Worm (Caenorhabditis elegans) whole organism, young adult: ENCODE measurements around the gene hum-2.
A peak's percentile ranks its signal among the peaks of the same experiment; 100 is the strongest.

Source experiments
- B0019.2 ChIP-seq: fragments of 200-800 bp; sonication (Bioruptor generic); conservative IDR thresholded peaks from 2 replicates; pipeline ENCODE4 v1.3.6; 2022; ENCODE audit warnings: missing genetic modification reagents, missing genetic modification characterization, missing compliant biosample characterization
- B0261.1 ChIP-seq: sonication (generic microtip); optimal IDR thresholded peaks from 2 replicates; lab custom pipeline; 2016; ENCODE audit warnings: mild to moderate bottlenecking, missing genetic modification characterization, moderate library complexity, missing compliant biosample characterization
- F22D6.2 ChIP-seq: sonication (generic microtip); optimal IDR thresholded peaks from 2 replicates; lab custom pipeline; 2016; ENCODE audit warnings: mild to moderate bottlenecking, missing genetic modification characterization, missing compliant biosample characterization
- F37B4.10 ChIP-seq: fragments of 200-800 bp; sonication (Bioruptor generic); IDR thresholded peaks from 2 replicates; pipeline ENCODE4 v1.3.6; 2022; ENCODE audit warnings: missing genetic modification characterization, missing compliant biosample characterization
- T07F8.4 ChIP-seq: sonication (generic microtip); optimal IDR thresholded peaks from 2 replicates; lab custom pipeline; 2016; ENCODE audit warnings: mild to moderate bottlenecking, missing genetic modification characterization, moderate library complexity, missing compliant biosample characterization
- Y56A3A.18 ChIP-seq: fragments of 200-800 bp; sonication (Bioruptor generic); IDR thresholded peaks from 2 replicates; pipeline ENCODE4 v1.3.6; 2022; ENCODE audit warnings: missing genetic modification reagents, missing genetic modification characterization, missing compliant biosample characterization
- Y67H2A.10 ChIP-seq: fragments of 200-800 bp; sonication (Bioruptor generic); conservative IDR thresholded peaks from 2 replicates; pipeline ENCODE4 v1.3.6; 2022; ENCODE audit warnings: missing genetic modification reagents, missing genetic modification characterization, missing compliant biosample characterization
- ZK185.1 ChIP-seq: sonication (generic microtip); optimal IDR thresholded peaks from 2 replicates; lab custom pipeline; 2016; ENCODE audit warnings: mild to moderate bottlenecking, missing genetic modification characterization, missing compliant biosample characterization; ENCODE audit not compliant: poor library complexity, severe bottlenecking
- akir-1 ChIP-seq: fragments of 200-800 bp; sonication (Bioruptor generic); optimal IDR thresholded peaks from 2 replicates; lab custom pipeline; 2018; ENCODE audit warnings: mild to moderate bottlenecking, missing genetic modification characterization, moderate library complexity, missing compliant biosample characterization
- aptf-2 ChIP-seq: fragments of 200-800 bp; sonication (Bioruptor generic); conservative IDR thresholded peaks from 2 replicates; pipeline ENCODE4 v1.3.6; 2022; ENCODE audit warnings: missing genetic modification reagents, missing genetic modification characterization, missing compliant biosample characterization
- attf-3 ChIP-seq: fragments of 200-800 bp; sonication (Bioruptor generic); conservative IDR thresholded peaks from 2 replicates; pipeline ENCODE4 v1.3.6; 2022; ENCODE audit warnings: missing genetic modification reagents, missing genetic modification characterization, missing compliant biosample characterization
- attf-5 ChIP-seq: fragments of 200-800 bp; sonication (Bioruptor generic); optimal IDR thresholded peaks from 2 replicates; lab custom pipeline; 2018; ENCODE audit warnings: mild to moderate bottlenecking, missing genetic modification characterization, missing compliant biosample characterization
- attf-6 ChIP-seq: fragments of 200-800 bp; sonication (Bioruptor generic); IDR thresholded peaks from 2 replicates; pipeline ENCODE4 v1.3.6; 2022; ENCODE audit warnings: missing genetic modification reagents, missing genetic modification characterization, missing compliant biosample characterization
- bed-2 ChIP-seq: fragments of 200-800 bp; sonication (Bioruptor generic); IDR thresholded peaks from 2 replicates; pipeline ENCODE4 v1.3.6; 2022; ENCODE audit warnings: missing genetic modification reagents, missing genetic modification characterization, missing compliant biosample characterization
- ccch-3 ChIP-seq: fragments of 200-800 bp; sonication (Bioruptor generic); optimal IDR thresholded peaks from 2 replicates; lab custom pipeline; 2018; ENCODE audit warnings: mild to moderate bottlenecking, missing genetic modification characterization, missing compliant biosample characterization
- cebp-1 ChIP-seq, 2 experiments: fragments of 200-800 bp in 1 of 2; sonication (Bioruptor generic) in 1 of 2; sonication (generic microtip) in 1 of 2; IDR thresholded peaks in 1 of 2; optimal IDR thresholded peaks in 1 of 2; 2 replicates each; pipeline versions ENCODE4 v1.3.6 to Lab custom; 2017 to 2022; ENCODE audit warnings: missing compliant biosample characterization in 2 of 2, missing genetic modification characterization in 2 of 2, mild to moderate bottlenecking in 1 of 2, missing genetic modification reagents in 1 of 2, moderate library complexity in 1 of 2
- cebp-2 ChIP-seq: fragments of 200-800 bp; sonication (Bioruptor generic); IDR thresholded peaks from 2 replicates; pipeline ENCODE4 v1.3.6; 2022; ENCODE audit warnings: missing genetic modification characterization, missing compliant biosample characterization
- ceh-100 ChIP-seq: fragments of 200-800 bp; sonication (Bioruptor generic); IDR thresholded peaks from 2 replicates; pipeline ENCODE4 v1.3.6; 2022; ENCODE audit warnings: missing genetic modification reagents, missing genetic modification characterization, missing compliant biosample characterization
- ceh-27 ChIP-seq: fragments of 200-800 bp; sonication (Bioruptor generic); optimal IDR thresholded peaks from 2 replicates; lab custom pipeline; 2018; ENCODE audit warnings: mild to moderate bottlenecking, missing genetic modification characterization, moderate library complexity, missing compliant biosample characterization
- chd-7 ChIP-seq: sonication (generic microtip); optimal IDR thresholded peaks from 2 replicates; lab custom pipeline; 2016; ENCODE audit warnings: mild to moderate bottlenecking, missing genetic modification characterization, moderate library complexity, missing compliant biosample characterization
- dox-1 ChIP-seq: fragments of 200-800 bp; sonication (Bioruptor generic); IDR thresholded peaks from 2 replicates; pipeline ENCODE4 v1.3.6; 2022; ENCODE audit warnings: missing genetic modification reagents, missing genetic modification characterization, missing compliant biosample characterization
- dpff-1 ChIP-seq: sonication (generic microtip); optimal IDR thresholded peaks from 2 replicates; lab custom pipeline; 2017; ENCODE audit warnings: mild to moderate bottlenecking, missing genetic modification characterization, missing compliant biosample characterization
- ekl-4 ChIP-seq: fragments of 200-800 bp; sonication (Bioruptor generic); IDR thresholded peaks from 2 replicates; pipeline ENCODE4 v1.3.6; 2022; ENCODE audit warnings: missing genetic modification reagents, missing genetic modification characterization, missing compliant biosample characterization
- lag-1 ChIP-seq: fragments of 200-800 bp; sonication (Bioruptor generic); IDR thresholded peaks from 2 replicates; pipeline ENCODE4 v1.3.6; 2022; ENCODE audit warnings: missing genetic modification reagents, missing genetic modification characterization, missing compliant biosample characterization
- let-607 ChIP-seq, 2 experiments: fragments of 200-800 bp in 1 of 2; sonication (Bioruptor generic) in 1 of 2; sonication (generic microtip) in 1 of 2; optimal IDR thresholded peaks; 2 replicates each; lab custom pipeline; 2016 to 2018; ENCODE audit warnings: mild to moderate bottlenecking in 2 of 2, missing compliant biosample characterization in 2 of 2, missing genetic modification characterization in 2 of 2, moderate library complexity in 2 of 2, missing genotype in 1 of 2
- lin-35 ChIP-seq, 3 experiments: fragments of 150-350 bp in 2 of 3; sonication (generic microtip) in 1 of 3; optimal IDR thresholded peaks; 2 replicates each; lab custom pipeline; 2014 to 2018; ENCODE audit warnings: missing biosample characterization in 3 of 3, missing genetic modification characterization in 3 of 3, missing genetic modification reagents in 3 of 3
- lin-54 ChIP-seq: fragments of 200-800 bp; sonication (Bioruptor generic); optimal IDR thresholded peaks from 2 replicates; lab custom pipeline; 2018; ENCODE audit warnings: mild to moderate bottlenecking, missing genetic modification characterization, missing compliant biosample characterization
- lsl-1 ChIP-seq: fragments of 200-800 bp; sonication (Bioruptor generic); optimal IDR thresholded peaks from 2 replicates; lab custom pipeline; 2018; ENCODE audit warnings: mild to moderate bottlenecking, missing genetic modification characterization, moderate library complexity, missing compliant biosample characterization
- madf-10 ChIP-seq: sonication (generic microtip); optimal IDR thresholded peaks from 2 replicates; lab custom pipeline; 2016; ENCODE audit warnings: mild to moderate bottlenecking, missing genetic modification characterization, missing compliant biosample characterization
- mes-4 ChIP-seq: sonication (generic microtip); optimal IDR thresholded peaks from 2 replicates; lab custom pipeline; 2016; ENCODE audit warnings: missing genotype, missing genetic modification characterization, missing compliant biosample characterization
- nfyb-1 ChIP-seq: fragments of 200-800 bp; sonication (Bioruptor generic); IDR thresholded peaks from 2 replicates; pipeline ENCODE4 v1.3.6; 2022; ENCODE audit warnings: missing genetic modification reagents, missing genetic modification characterization, missing compliant biosample characterization
- pbrm-1 ChIP-seq: fragments of 200-800 bp; sonication (Bioruptor generic); IDR thresholded peaks from 2 replicates; pipeline ENCODE4 v1.3.6; 2022; ENCODE audit warnings: missing genetic modification reagents, missing genetic modification characterization, missing compliant biosample characterization
- pha-4 ChIP-seq: fragments of 150-350 bp; sonication (generic microtip); optimal IDR thresholded peaks from 2 replicates; lab custom pipeline; 2014; ENCODE audit warnings: missing biosample characterization, missing genetic modification reagents, missing genetic modification characterization
- rcor-1 ChIP-seq: fragments of 200-800 bp; sonication (Bioruptor generic); IDR thresholded peaks from 2 replicates; pipeline ENCODE4 v1.3.6; 2022; ENCODE audit warnings: missing genetic modification reagents, missing genetic modification characterization, missing compliant biosample characterization
- rec-8 ChIP-seq, 2 experiments: sonication (generic microtip); optimal IDR thresholded peaks; 2 replicates each; lab custom pipeline; 2016; ENCODE audit warnings: mild to moderate bottlenecking in 2 of 2, missing genetic modification characterization in 2 of 2, missing genetic modification reagents in 2 of 2, missing genotype in 2 of 2, missing biosample characterization in 1 of 2, missing compliant biosample characterization in 1 of 2, moderate library complexity in 1 of 2
- sdz-38 ChIP-seq: sonication (generic microtip); optimal IDR thresholded peaks from 2 replicates; lab custom pipeline; 2016; ENCODE audit warnings: missing genotype, missing genetic modification characterization, missing compliant biosample characterization
- snpc-1.1 ChIP-seq: sonication (generic microtip); optimal IDR thresholded peaks from 2 replicates; lab custom pipeline; 2017; ENCODE audit warnings: missing genetic modification characterization, mild to moderate bottlenecking, missing compliant biosample characterization, antibody characterized with exemption, moderate library complexity, missing genotype, missing genetic modification reagents; ENCODE audit not compliant: insufficient read depth
- snpc-1.3 ChIP-seq: sonication (generic microtip); optimal IDR thresholded peaks from 2 replicates; lab custom pipeline; 2017; ENCODE audit warnings: missing genetic modification characterization, mild to moderate bottlenecking, missing compliant biosample characterization, antibody characterized with exemption, moderate library complexity, missing genotype, missing genetic modification reagents; ENCODE audit not compliant: insufficient read depth
- snpc-3.4 ChIP-seq: sonication (generic microtip); optimal IDR thresholded peaks from 2 replicates; lab custom pipeline; 2017; ENCODE audit warnings: missing genetic modification characterization, mild to moderate bottlenecking, missing compliant biosample characterization, antibody characterized with exemption, moderate library complexity, missing genotype, missing genetic modification reagents
- zfh-2 ChIP-seq: fragments of 200-800 bp; sonication (Bioruptor generic); conservative IDR thresholded peaks from 2 replicates; pipeline ENCODE4 v1.3.6; 2022; ENCODE audit warnings: missing genetic modification reagents, missing genetic modification characterization, missing compliant biosample characterization
- ztf-18 ChIP-seq: sonication (generic microtip); optimal IDR thresholded peaks from 2 replicates; lab custom pipeline; 2016; ENCODE audit warnings: missing genotype, mild to moderate bottlenecking, missing genetic modification characterization, missing compliant biosample characterization
- ztf-28 ChIP-seq: fragments of 200-800 bp; sonication (Bioruptor generic); IDR thresholded peaks from 2 replicates; pipeline ENCODE4 v1.3.6; 2022; ENCODE audit warnings: missing genetic modification reagents, missing genetic modification characterization, missing compliant biosample characterization
- ztf-3 ChIP-seq: fragments of 200-800 bp; sonication (Bioruptor generic); optimal IDR thresholded peaks from 2 replicates; lab custom pipeline; 2018; ENCODE audit warnings: mild to moderate bottlenecking, missing genetic modification characterization, missing compliant biosample characterization

Gene hum-2

ce11 chrV:9343629-9344624 is 42.0 kb upstream of the hum-2 start, which contains the start of gene tos-1 (continued):
- TF ChIP-seq attf-3 (GFP tag; lab: Robert Waterston, UW) = peak; percentile 87
- peak; percentile 84 for TF ChIP-seq ztf-18 (tag; lab: Kevin White, UChicago)
- TF ChIP-seq ceh-100 (GFP tag; lab: Robert Waterston, UW) = peak; percentile 66
- TF ChIP-seq cebp-2 (GFP tag; lab: Robert Waterston, UW) = no peak; the same call in 1 of the 2 replicates
- no peak for TF ChIP-seq snpc-1.3
- no peak for TF ChIP-seq bed-2 (GFP tag; lab: Robert Waterston, UW)
- peak; percentile 21 for TF ChIP-seq T07F8.4 (tag; lab: Kevin White, UChicago)
- TF ChIP-seq rec-8 (tag; optimal IDR thresholded peaks at IDR 0.05; lab: Kevin White, UChicago) = no peak
- TF ChIP-seq snpc-3.4 (tag; lab: Kevin White, UChicago) = peak; percentile 48
- peak; percentile 60; the same call in 1 of the 2 replicates for TF ChIP-seq B0019.2 (GFP tag; lab: Robert Waterston, UW)
- TF ChIP-seq F37B4.10 (GFP tag; lab: Robert Waterston, UW) = 0 out of 2 replicates have a peak, but pooled peaks have one; percentile 63
- TF ChIP-seq lag-1 (GFP tag; lab: Robert Waterston, UW) = no peak
- TF ChIP-seq lin-35 (GFP tag; optimal IDR thresholded peaks at IDR 0.05; lab: Kevin White, UChicago) = peak in 2 of 3 experiments; percentile 80 to 85
- peak; percentile 81 for TF ChIP-seq rcor-1
- TF ChIP-seq ekl-4 (GFP tag; lab: Robert Waterston, UW) = peak; percentile 97
- TF ChIP-seq akir-1 (GFP tag; lab: Kevin White, UChicago) = peak; percentile 4
- peak; percentile 98 for TF ChIP-seq chd-7
- TF ChIP-seq pha-4 (tag; lab: Kevin White, UChicago) = peak; percentile 83
- TF ChIP-seq pbrm-1 (GFP tag; lab: Robert Waterston, UW) = peak; percentile 98
- 0 out of 2 replicates have a peak, but pooled peaks have one; percentile 60 for TF ChIP-seq ztf-28 (GFP tag; lab: Robert Waterston, UW)
- peak; percentile 95 for TF ChIP-seq ceh-27 (GFP tag; lab: Kevin White, UChicago)
- peak; percentile 86 for TF ChIP-seq ztf-3 (GFP tag; lab: Kevin White, UChicago)
- no peak; the same call in 1 of the 2 replicates for TF ChIP-seq zfh-2
- peak; percentile 89 for TF ChIP-seq ZK185.1
- peak; percentile 16; the same call in 1 of the 2 replicates for TF ChIP-seq Y56A3A.18 (GFP tag; lab: Robert Waterston, UW)
- TF ChIP-seq lsl-1 (GFP tag; lab: Kevin White, UChicago) = peak; percentile 52
- TF ChIP-seq let-607 (tag; optimal IDR thresholded peaks at IDR 0.05; lab: Kevin White, UChicago) = peak; percentile 89 to 90
- peak; percentile 95 for TF ChIP-seq attf-5
- no peak for TF ChIP-seq mes-4 (tag; lab: Kevin White, UChicago)
- peak; percentile 92 for TF ChIP-seq lin-54 (GFP tag; lab: Kevin White, UChicago)
- peak; percentile 98 for TF ChIP-seq Y67H2A.10 (GFP tag; lab: Robert Waterston, UW)
- TF ChIP-seq cebp-1 (GFP tag; IDR thresholded peaks at IDR 0.05; lab: Robert Waterston, UW) = peak; percentile 91
- peak; percentile 98 for TF ChIP-seq cebp-1 (tag; optimal IDR thresholded peaks at IDR 0.05; lab: Kevin White, UChicago)
- 0 out of 2 replicates have a peak, but pooled peaks have one; percentile 42 for TF ChIP-seq aptf-2 (GFP tag; lab: Robert Waterston, UW)
- no peak for TF ChIP-seq sdz-38 (tag; lab: Kevin White, UChicago)
- TF ChIP-seq ccch-3 (GFP tag; lab: Kevin White, UChicago) = peak; percentile 9
- peak; percentile 96 for TF ChIP-seq madf-10 (tag; lab: Kevin White, UChicago)
- TF ChIP-seq dox-1 (GFP tag; lab: Robert Waterston, UW) = peak; percentile 95
- 0 out of 2 replicates have a peak, but pooled peaks have one; percentile 22 for TF ChIP-seq attf-6 (GFP tag; lab: Robert Waterston, UW)
- peak; percentile 43 for TF ChIP-seq B0261.1 (tag; lab: Kevin White, UChicago)
- peak; percentile 96 for TF ChIP-seq nfyb-1 (GFP tag; lab: Robert Waterston, UW)
- peak; percentile 87 for TF ChIP-seq F22D6.2 (tag; lab: Kevin White, UChicago)
- TF ChIP-seq snpc-1.1 (tag; lab: Kevin White, UChicago) = no peak
- TF ChIP-seq dpff-1 = peak; percentile 71
